Fruit fly (Drosophila melanogaster): ENCODE data around the gene CG14374.

CG14374 gene

DNA sequence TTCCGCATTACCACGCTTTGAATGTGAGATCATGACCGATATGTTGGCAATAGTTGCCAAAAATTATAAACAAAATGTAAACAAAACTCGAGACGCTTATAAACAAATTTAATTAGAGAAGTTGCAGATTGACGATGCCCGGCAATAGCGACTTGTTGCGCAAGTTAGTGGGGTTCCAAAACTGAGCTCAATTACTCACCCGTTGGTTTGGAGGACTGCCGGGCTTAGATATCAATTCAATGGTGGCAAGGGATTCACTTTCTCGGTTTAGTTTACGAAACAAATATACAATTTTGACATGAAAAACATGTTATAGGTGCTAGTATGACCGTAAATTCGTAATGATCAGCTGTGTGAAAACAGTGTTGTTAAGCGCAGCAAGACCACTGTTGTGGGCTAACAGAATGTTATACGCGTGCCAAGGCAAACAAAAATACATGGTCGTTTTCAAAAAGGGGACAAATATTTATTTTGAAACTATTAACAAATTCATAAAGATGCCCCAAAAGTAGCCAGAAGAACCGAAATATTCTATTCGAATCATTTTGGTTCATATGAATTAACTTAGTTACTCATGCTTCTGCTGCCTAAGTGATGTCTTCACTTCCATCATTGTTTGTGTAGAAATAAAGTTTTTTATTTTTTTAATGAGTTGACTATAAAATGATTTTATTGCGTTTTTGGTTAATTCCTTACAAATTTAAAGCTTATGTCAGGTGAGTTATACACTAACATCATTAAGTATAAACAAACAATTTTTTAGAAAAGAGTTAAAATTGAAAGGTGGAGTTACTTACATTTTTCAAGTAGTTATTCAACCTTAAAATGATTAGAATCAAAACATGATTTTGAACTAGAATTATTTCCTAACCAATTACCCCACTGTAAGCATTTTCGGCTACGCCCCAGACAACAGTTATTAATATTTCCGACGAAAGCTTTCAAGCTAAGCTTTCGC lies 30.1 kb downstream of the CG14374 start, which contains the start of gene Elp6 (continued):
- TF ChIP-seq Atf3 (GFP tag; optimal IDR thresholded peaks at IDR 0.05) (no peak), Opbp (GFP tag; IDR thresholded peaks at IDR 0.05; ENCODE audit: partially characterized antibody) (no peak), repo (GFP tag; optimal IDR thresholded peaks at IDR 0.05) (peak; percentile 23), ham (GFP tag; IDR thresholded peaks at IDR 0.05) (no peak), chm (GFP tag; IDR thresholded peaks at IDR 0.05) (no peak), CG17912 (GFP tag; optimal IDR thresholded peaks at IDR 0.05) (no peak), grau (tag; optimal IDR thresholded peaks at IDR 0.05) (peak; percentile 71), CG1792 (GFP tag; optimal IDR thresholded peaks at IDR 0.05) (peak; percentile 60), CG9932 (GFP tag; IDR thresholded peaks at IDR 0.05) (peak; percentile 70), lov (optimal IDR thresholded peaks at IDR 0.05) (no peak), lov (GFP tag; IDR thresholded peaks at IDR 0.05) (no peak), lola (GFP tag; optimal IDR thresholded peaks at IDR 0.05) (no peak), Poxn (GFP tag; IDR thresholded peaks at IDR 0.05) (no peak), chinmo (GFP tag; IDR thresholded peaks at IDR 0.05; ENCODE audit: partially characterized antibody) (no peak), HLH4C (GFP tag; IDR thresholded peaks at IDR 0.05; ENCODE audit: partially characterized antibody) (no peak), ac (GFP tag; optimal IDR thresholded peaks at IDR 0.05) (no peak), nerfin-2 (GFP tag; IDR thresholded peaks at IDR 0.05; ENCODE audit: partially characterized antibody) (no peak), cas (GFP tag; IDR thresholded peaks at IDR 0.05) (no peak), nom (GFP tag; optimal IDR thresholded peaks at IDR 0.05) (no peak), CG13624 (GFP tag; optimal IDR thresholded peaks at IDR 0.05) (peak; percentile 43), CG11560 (tag; IDR thresholded peaks at IDR 0.05) (peak; percentile 32; the same call in 1 of the 3 replicates), B-H2 (GFP tag; optimal IDR thresholded peaks at IDR 0.05) (no peak), ERR (GFP tag; optimal IDR thresholded peaks at IDR 0.05) (no peak), Atf-2 (GFP tag; optimal IDR thresholded peaks at IDR 0.05) (peak; percentile 58), CG15073 (GFP tag; optimal IDR thresholded peaks at IDR 0.05) (no peak), CG2889 (GFP tag; IDR thresholded peaks at IDR 0.05) (0 out of 3 replicates have a peak, but pooled peaks have one; percentile 46), CG8944 (GFP tag; optimal IDR thresholded peaks at IDR 0.05) (peak; percentile 41), Vsx1 (GFP tag; optimal IDR thresholded peaks at IDR 0.05) (peak; percentile 38), CG18764 (GFP tag; optimal IDR thresholded peaks at IDR 0.05) (peak; percentile 47), Nf-YB (GFP tag; optimal IDR thresholded peaks at IDR 0.05) (peak; percentile 0), CG3065 (GFP tag; optimal IDR thresholded peaks at IDR 0.05) (no peak), bowl (GFP tag; IDR thresholded peaks at IDR 0.05) (no peak), CG2120 (GFP tag; optimal IDR thresholded peaks at IDR 0.05) (peak; percentile 86), Spps (tag; optimal IDR thresholded peaks at IDR 0.05) (no peak), eve (GFP tag; optimal IDR thresholded peaks at IDR 0.05) (peak in 1 of 2 experiments; percentile 62), Fer1 (GFP tag; optimal IDR thresholded peaks at IDR 0.05) (peak; percentile 47), Nf-YA (GFP tag; IDR thresholded peaks at IDR 0.05) (0 out of 2 replicates have a peak, but pooled peaks have one; percentile 18), Oli (tag; optimal IDR thresholded peaks at IDR 0.05) (peak; percentile 77), bsh (GFP tag; optimal IDR thresholded peaks at IDR 0.05) (peak; percentile 19 to 24), CG13775 (GFP tag; optimal IDR thresholded peaks at IDR 0.05) (peak; percentile 71), CG1832 (GFP tag; optimal IDR thresholded peaks at IDR 0.05) (no peak), CG4282 (GFP tag; optimal IDR thresholded peaks at IDR 0.05) (no peak), lmd (GFP tag; IDR thresholded peaks at IDR 0.05) (peak; percentile 62), ara (GFP tag; IDR thresholded peaks at IDR 0.05) (no peak), hb (GFP tag; IDR thresholded peaks at IDR 0.05; ENCODE audit: partially characterized antibody) (no peak), Adf1 (GFP tag; IDR thresholded peaks at IDR 0.05) (no peak), onecut (GFP tag; IDR thresholded peaks at IDR 0.05) (peak; percentile 37), CG10654 (GFP tag; optimal IDR thresholded peaks at IDR 0.05) (peak; percentile 38), hth (optimal IDR thresholded peaks at IDR 0.05) (no peak)

All from whole organism, embryonic.